Worm (Caenorhabditis elegans): ENCODE measurements around the gene drd-10.

drd-10 gene

ce11 chrV:7007307-7007706 is at the start of gene drd-10:
Gene drd-10, plus strand, starts transcription at chrV:7007607.
- no peak for TF ChIP-seq madf-6 (GFP tag; IDR thresholded peaks at IDR 0.05)
- no peak for TF ChIP-seq bed-2 (GFP tag; IDR thresholded peaks at IDR 0.05)
- no peak for TF ChIP-seq egl-18 (GFP tag; IDR thresholded peaks at IDR 0.05)
- no peak for TF ChIP-seq gei-17 (GFP tag; optimal IDR thresholded peaks at IDR 0.05)
- no peak for TF ChIP-seq Y95B8A.8 (GFP tag; IDR thresholded peaks at IDR 0.05)
- no peak for TF ChIP-seq ama-1 (optimal IDR thresholded peaks at IDR 0.05)
- no peak for TF ChIP-seq ama-1 (GFP tag; optimal IDR thresholded peaks at IDR 0.05)
- no peak for TF ChIP-seq hrde-1 (tag; optimal IDR thresholded peaks at IDR 0.05; ENCODE audit: borderline replicate concordance)

- TF ChIP-seq ceh-58 (GFP tag; IDR thresholded peaks at IDR 0.05) = 0 out of 2 replicates have a peak, but pooled peaks have one; percentile 12
- TF ChIP-seq him-1 (tag; optimal IDR thresholded peaks at IDR 0.05) = no peak
Observed at ce11 chrV:6969950-6970532, 37.4 kb upstream of the drd-10 start, which contains the start of gene ptr-15. Gene ptr-15, minus strand, starts transcription at chrV:6970000.

ce11 chrV:6971567-6971966 is 35.8 kb upstream of the drd-10 start, which contains the start of gene srx-59:
Gene srx-59, plus strand, starts transcription at chrV:6971867.
- TF ChIP-seq tbx-9 (tag; optimal IDR thresholded peaks at IDR 0.05; ENCODE audit: borderline replicate concordance) (no peak), ceh-91 (GFP tag; IDR thresholded peaks at IDR 0.05) (no peak), efl-1 (GFP tag; optimal IDR thresholded peaks at IDR 0.05) (no peak), F55B11.4 (tag; optimal IDR thresholded peaks at IDR 0.05; ENCODE audit: borderline replicate concordance, insufficient read depth) (no peak), Y79H2A.3 (GFP tag; conservative IDR thresholded peaks at IDR 0.05) (no peak), egl-18 (GFP tag; IDR thresholded peaks at IDR 0.05) (no peak), hrde-1 (tag; optimal IDR thresholded peaks at IDR 0.05; ENCODE audit: borderline replicate concordance) (no peak), snpc-4 (GFP tag; optimal IDR thresholded peaks at IDR 0.05) (no peak), snpc-4 (tag; optimal IDR thresholded peaks at IDR 0.05) (no peak), Y95B8A.8 (GFP tag; IDR thresholded peaks at IDR 0.05) (no peak), die-1 (tag; optimal IDR thresholded peaks at IDR 0.05) (no peak), T26A5.8 (tag; optimal IDR thresholded peaks at IDR 0.05) (no peak), unc-130 (GFP tag; optimal IDR thresholded peaks at IDR 0.05) (no peak), dpl-1 (GFP tag; optimal IDR thresholded peaks at IDR 0.05) (no peak), nhr-27 (tag; optimal IDR thresholded peaks at IDR 0.05) (no peak), F57C9.4 (tag; optimal IDR thresholded peaks at IDR 0.05) (no peak), F33H1.4 (GFP tag; IDR thresholded peaks at IDR 0.05) (no peak), cebp-1 (GFP tag; IDR thresholded peaks at IDR 0.05) (no peak), cebp-1 (tag; optimal IDR thresholded peaks at IDR 0.05) (no peak), atf-7 (tag; optimal IDR thresholded peaks at IDR 0.05) (no peak)

- TF ChIP-seq F33H1.4 (GFP tag; IDR thresholded peaks at IDR 0.05) (no peak), lsy-27 (tag; optimal IDR thresholded peaks at IDR 0.05; ENCODE audit: borderline replicate concordance, insufficient read depth) (no peak), F22D6.2 (tag; optimal IDR thresholded peaks at IDR 0.05) (no peak), unc-62 (GFP tag; optimal IDR thresholded peaks at IDR 0.05) (no peak), F52B5.7 (tag; optimal IDR thresholded peaks at IDR 0.05) (no peak)
Observed at ce11 chrV:6976047-6976446, 31.4 kb upstream of the drd-10 start, which contains the start of gene srx-16. Gene srx-16, plus strand, starts transcription at chrV:6976347.

ce11 chrV:6979019-6979418 is 28.4 kb upstream of the drd-10 start, which contains the start of gene sre-12:
Gene sre-12, minus strand, starts transcription at chrV:6979119.
- TF ChIP-seq Y53G8AR.9 (GFP tag; conservative IDR thresholded peaks at IDR 0.05) (no peak), ekl-4 (GFP tag; IDR thresholded peaks at IDR 0.05) (no peak), mcd-1 (GFP tag; IDR thresholded peaks at IDR 0.05) (no peak), lin-54 (GFP tag; optimal IDR thresholded peaks at IDR 0.05) (no peak), ztf-18 (tag; optimal IDR thresholded peaks at IDR 0.05) (no peak), attf-6 (GFP tag; IDR thresholded peaks at IDR 0.05) (no peak), C06A6.2 (GFP tag; conservative IDR thresholded peaks at IDR 0.05) (no peak), Y79H2A.3 (GFP tag; conservative IDR thresholded peaks at IDR 0.05) (no peak), ztf-25 (GFP tag; IDR thresholded peaks at IDR 0.05) (no peak), dpff-1 (tag; optimal IDR thresholded peaks at IDR 0.05) (no peak), fkh-3 (tag; optimal IDR thresholded peaks at IDR 0.05) (no peak), aptf-2 (GFP tag; conservative IDR thresholded peaks at IDR 0.05) (no peak), pha-4 (tag; optimal IDR thresholded peaks at IDR 0.05) (no peak), die-1 (tag; optimal IDR thresholded peaks at IDR 0.05) (no peak), hlh-26 (GFP tag; conservative IDR thresholded peaks at IDR 0.05) (no peak)

Measured in whole organism, young adult.